Fruit fly (Drosophila melanogaster): ENCODE results near the gene CG12093.

Gene CG12093

DNA sequence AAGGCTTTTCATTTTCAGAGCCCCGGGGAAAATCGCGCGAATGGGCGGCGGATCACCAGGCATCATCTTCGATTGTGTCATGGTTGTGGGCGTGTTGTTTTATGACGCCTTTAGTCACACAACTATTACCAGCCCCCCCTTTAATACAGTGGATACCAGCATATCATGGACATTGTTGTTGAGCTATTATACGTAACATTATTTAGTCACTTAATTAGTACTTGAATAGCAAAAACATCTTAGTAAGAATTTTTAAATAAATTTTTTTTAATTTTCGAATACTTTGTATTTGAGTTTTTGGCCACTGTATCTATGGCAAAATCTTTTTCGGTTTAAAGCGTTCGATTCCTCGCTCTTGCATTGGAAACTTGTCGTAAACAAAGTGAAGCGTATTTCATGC lies 10.0 kb downstream of the CG12093 start:
- TF ChIP-seq CTCF (optimal IDR thresholded peaks at IDR 0.05) (no peak), CG8478 (optimal IDR thresholded peaks at IDR 0.05) (no peak)

DNA sequence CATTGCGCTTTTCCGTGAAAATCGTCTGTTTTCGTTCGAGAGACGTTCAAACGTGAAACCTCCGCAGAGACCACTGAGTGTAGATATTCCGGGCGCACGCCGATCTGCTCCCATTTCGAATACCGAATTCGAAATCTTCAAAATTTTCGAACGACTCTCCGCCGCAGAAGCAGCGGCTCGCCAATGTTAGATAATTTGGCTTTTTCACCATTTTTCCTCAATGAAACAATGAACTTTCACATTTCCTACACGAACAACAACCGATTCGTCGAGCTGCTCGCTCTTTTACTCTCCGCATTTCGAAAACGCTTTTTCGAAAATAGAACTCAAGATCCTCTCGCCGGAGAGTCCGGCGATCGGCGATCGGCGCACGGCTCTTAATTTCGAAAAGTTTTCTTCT lies 11.7 kb downstream of the CG12093 start:
- no peak for TF ChIP-seq CG8478 (optimal IDR thresholded peaks at IDR 0.05)

DNA sequence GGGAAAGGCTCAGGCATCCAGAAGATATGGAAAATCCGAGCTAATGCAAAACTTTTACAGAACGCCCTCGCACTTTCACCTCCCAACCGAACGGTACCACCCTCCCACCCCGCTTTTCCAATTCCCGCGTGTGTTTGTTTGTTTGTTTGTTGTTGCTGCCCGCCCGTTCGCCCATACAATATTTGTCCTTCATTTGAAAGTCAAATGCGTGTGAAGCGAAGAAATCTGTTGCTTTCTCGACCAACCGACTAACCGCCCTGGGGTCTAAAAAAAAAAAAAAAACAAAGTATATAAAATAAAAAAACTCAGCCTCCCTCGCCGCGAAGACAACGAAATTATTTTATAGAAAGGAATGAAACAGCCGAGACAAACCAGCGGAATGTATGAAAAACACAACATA lies 25.4 kb downstream of the CG12093 start:
- TF ChIP-seq CG8478 (optimal IDR thresholded peaks at IDR 0.05) = no peak
- no peak for TF ChIP-seq CTCF (optimal IDR thresholded peaks at IDR 0.05)

DNA sequence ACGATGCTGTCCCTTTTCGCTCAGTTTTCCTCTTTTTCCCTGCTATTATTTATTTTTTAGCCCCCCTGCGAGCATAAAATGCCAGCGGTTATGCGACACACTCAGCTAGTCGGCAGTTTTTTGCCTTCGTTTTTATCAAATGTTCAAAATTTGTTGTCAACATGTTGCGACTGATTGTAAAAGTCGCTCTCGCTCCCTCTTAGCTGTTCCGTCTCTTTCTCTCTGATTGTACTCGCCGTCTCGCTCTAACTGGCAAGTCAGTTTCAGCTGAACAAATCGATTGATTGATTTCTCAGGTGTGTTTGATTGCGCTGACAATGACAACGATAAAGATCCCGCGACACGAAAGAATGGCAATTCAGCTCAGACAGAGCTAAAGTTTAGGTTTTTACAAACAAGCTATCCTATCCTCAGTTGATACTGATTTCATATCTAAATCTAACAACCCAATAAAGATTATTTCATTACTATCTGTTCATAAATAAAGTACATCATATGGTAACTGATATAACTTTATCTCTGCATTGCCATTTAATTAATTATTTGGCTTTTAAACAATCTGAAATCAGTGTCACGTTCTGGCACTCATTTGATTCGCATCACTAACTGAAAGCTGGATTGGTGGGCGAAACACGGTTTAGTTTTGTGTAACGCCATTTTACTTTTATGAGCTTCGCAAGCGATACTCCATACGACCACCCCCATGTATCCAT lies 28.0 kb downstream of the CG12093 start:
- TF ChIP-seq CG8478 (optimal IDR thresholded peaks at IDR 0.05) (no peak), CTCF (optimal IDR thresholded peaks at IDR 0.05) (no peak)

DNA sequence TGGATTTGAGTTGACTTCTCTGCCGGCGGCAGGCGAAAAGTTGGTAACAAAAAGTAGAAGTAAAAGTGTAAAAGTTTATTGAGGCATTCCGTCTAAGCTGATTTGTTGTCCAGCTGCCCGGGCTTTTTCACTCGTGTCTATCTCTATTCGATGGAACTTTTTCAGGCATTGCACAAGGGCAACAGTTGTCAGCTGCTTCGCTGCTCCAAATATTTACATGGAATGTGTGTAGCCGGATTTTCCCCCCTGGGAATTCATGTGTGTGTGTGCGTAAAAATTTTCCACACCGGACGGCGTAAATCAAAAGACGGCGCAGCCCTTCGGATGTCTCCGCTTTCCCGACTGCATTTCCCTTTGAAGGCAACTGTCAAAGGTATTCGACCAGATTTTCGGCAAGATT lies 28.8 kb downstream of the CG12093 start:
- TF ChIP-seq CG8478 (optimal IDR thresholded peaks at IDR 0.05) (no peak), CTCF (optimal IDR thresholded peaks at IDR 0.05) (no peak)

DNA sequence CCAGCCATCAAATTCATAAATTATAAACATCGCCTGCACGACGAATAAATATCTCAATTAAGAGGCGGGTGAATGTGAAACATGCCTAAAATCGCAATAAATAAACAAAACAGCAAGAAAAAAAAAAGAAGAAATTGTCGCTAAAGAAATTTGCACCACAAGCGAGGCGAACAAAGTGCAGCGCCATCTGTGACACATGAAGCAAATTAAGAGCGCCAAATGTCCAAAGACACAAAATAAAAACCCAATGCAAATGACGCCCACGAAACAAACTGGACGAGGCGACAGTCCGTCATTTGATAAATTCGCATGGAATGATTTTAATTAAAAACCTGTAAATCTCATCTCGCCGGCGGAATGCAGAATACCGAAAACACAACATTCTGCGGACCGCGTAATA lies 30.1 kb downstream of the CG12093 start:
- TF ChIP-seq CG8478 (optimal IDR thresholded peaks at IDR 0.05) = no peak
- TF ChIP-seq CTCF (optimal IDR thresholded peaks at IDR 0.05) = peak in 1 of 2 experiments; percentile 55

DNA sequence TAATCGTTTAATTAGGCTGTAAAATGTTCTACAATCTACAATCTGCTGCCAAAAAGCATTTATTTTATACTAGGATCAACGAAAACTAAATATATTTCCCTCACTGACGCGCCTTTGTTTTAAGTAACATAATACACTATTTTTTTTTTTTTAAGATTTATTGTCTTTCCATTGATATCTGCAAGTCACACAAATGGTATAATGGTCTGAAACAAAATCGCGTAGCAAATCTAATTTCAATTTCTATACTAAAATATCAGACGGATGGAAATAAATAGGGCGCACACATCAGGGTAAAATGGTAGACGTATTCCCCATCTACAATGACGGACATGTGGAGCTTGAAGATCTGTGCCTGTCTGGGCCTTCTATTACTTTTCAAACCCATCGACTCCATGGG lies 34.4 kb downstream of the CG12093 start, which contains the start of gene Acp62F:
TSS of gene Acp62F (plus strand) at position 301 of the 400 bp plus-strand sequence.
- no peak for TF ChIP-seq CG8478 (optimal IDR thresholded peaks at IDR 0.05)
- no peak for TF ChIP-seq CTCF (optimal IDR thresholded peaks at IDR 0.05)

DNA sequence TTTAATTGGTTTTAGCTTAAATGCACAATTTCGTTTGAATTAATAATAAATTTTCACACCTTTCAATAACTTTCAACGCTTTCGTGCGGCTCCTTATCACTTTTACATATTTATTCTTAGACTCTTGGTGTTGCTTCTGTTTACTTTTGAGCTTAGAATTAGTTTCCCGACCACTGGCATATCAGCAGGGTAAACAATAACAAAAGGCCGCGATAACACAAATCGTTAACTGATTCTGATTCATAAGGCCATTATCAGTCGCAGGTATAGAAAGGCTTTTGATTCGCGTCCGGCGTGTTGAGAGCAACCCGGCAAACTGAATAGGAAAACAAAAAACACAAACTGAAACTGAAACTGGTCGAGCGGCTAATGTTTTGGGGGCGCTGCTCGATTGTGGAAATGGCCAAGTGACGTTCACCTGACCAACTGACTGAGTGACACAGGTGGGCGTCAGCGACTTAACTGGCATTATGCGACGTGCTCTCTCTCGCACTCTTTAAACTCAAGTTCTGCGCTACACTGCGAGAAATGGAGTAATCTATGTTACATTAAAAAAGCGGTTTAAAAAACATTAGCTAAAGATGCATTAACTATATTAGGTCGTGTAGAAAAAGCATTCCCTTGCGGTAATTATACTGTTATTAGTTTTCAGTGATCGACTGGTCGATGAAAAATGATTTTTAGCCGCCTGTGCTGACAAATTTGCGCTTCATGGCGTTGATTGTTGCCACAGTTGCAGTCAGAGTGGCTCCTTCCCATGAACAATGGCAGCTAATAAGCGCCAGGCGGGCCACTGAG lies 39.2 kb downstream of the CG12093 start:
- TF ChIP-seq CG8478 (optimal IDR thresholded peaks at IDR 0.05) = no peak
- TF ChIP-seq CTCF (optimal IDR thresholded peaks at IDR 0.05) = no peak

DNA sequence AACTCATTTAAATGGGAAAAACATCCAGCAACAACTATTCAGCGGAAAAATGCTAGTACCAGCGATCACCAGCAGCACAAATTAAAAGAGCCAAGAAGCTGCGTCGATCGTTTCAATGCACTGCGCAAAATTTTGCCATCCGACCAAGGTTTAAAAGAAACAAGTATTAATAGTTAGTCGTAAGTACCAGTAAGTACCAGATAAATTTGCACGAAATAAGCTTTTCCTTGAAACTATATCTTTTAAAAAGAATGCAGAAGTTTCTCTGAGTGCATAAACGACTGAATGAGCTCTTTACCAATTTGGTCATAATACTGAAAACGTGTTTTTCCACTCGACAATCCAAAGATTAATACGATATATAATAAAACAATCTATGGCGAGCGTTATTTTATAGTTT lies 40.6 kb downstream of the CG12093 start:
- TF ChIP-seq CG8478 (optimal IDR thresholded peaks at IDR 0.05) (no peak), CTCF (optimal IDR thresholded peaks at IDR 0.05) (no peak)

DNA sequence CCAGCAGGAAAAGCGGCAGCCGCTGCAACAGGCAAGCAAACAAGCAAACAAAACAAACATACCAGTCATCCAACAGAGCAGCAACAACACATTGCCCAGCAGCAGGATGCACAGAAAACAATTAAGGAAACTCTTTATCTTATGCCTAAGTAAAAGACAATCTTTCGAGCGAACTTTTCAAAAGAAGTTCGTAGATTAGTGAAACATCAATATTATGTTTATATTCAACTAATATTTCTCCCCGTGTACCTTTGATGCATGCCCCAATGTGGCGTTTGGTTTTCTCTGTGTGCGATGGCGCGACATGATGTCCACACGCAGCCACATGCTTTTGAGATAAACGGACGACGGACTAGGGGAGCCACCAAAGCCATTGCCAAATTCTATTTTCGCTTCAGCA lies 42.9 kb downstream of the CG12093 start:
- TF ChIP-seq CG8478 (optimal IDR thresholded peaks at IDR 0.05) = no peak

DNA sequence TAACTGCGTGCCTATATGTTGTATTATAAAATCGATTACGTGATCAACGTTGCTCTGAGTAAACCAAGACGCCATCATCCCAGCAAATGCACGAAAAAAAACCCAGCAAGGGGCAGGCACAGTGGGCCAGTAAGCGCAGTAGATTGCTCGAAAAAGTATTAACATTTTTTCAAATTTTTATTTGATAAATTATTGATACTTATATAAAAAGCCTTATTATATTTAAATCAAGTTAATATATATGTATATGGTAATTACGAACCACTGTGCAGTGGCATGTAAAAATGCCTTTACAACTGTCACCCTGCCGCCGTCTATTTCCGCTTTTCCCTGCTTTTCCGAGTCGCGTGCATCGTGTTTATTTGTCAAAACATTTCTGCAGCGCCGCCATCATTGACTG lies 46.8 kb downstream of the CG12093 start:
- TF ChIP-seq CTCF (optimal IDR thresholded peaks at IDR 0.05) (no peak), CG8478 (optimal IDR thresholded peaks at IDR 0.05) (no peak)

All from S2 (cell line).